Worm (Caenorhabditis elegans): ENCODE results near the gene ncap-1.

ce11 chrII:2934354-2934753 lies 15.2 kb upstream of the ncap-1 start, which contains the start of gene irld-67:
- TF ChIP-seq mdl-1 (tag; optimal IDR thresholded peaks at IDR 0.05): no peak
- TF ChIP-seq blmp-1 (tag; optimal IDR thresholded peaks at IDR 0.05; ENCODE audit: insufficient read depth): no peak
- no peak for TF ChIP-seq alr-1 (tag; optimal IDR thresholded peaks at IDR 0.05)
- TF ChIP-seq ztf-11 (tag; optimal IDR thresholded peaks at IDR 0.05): no peak
- no peak for TF ChIP-seq F13H6.1 (tag; optimal IDR thresholded peaks at IDR 0.05)
- TF ChIP-seq ztf-1 (GFP tag; conservative IDR thresholded peaks at IDR 0.05): no peak
- TF ChIP-seq ama-1 (optimal IDR thresholded peaks at IDR 0.05): no peak
- no peak for TF ChIP-seq nhr-12 (tag; optimal IDR thresholded peaks at IDR 0.05)
